Worm (Caenorhabditis elegans): Measurements from ENCODE around the gene prp-6.

ce11 chrV:18079163-18079562 is 56.9 kb downstream of the prp-6 start:
- TF ChIP-seq ztf-29 (GFP tag; IDR thresholded peaks at IDR 0.05) (no peak), flt-1 (GFP tag; IDR thresholded peaks at IDR 0.05) (no peak)
